Worm (Caenorhabditis elegans): ENCODE measurements around the gene sly-1.

- TF ChIP-seq elt-2 (tag; optimal IDR thresholded peaks at IDR 0.05) (no peak), unc-130 (tag; optimal IDR thresholded peaks at IDR 0.05) (no peak), nhr-77 (tag; optimal IDR thresholded peaks at IDR 0.05) (no peak), tbx-2 (tag; optimal IDR thresholded peaks at IDR 0.05) (no peak), lsy-2 (tag; optimal IDR thresholded peaks at IDR 0.05) (no peak), unc-86 (tag; optimal IDR thresholded peaks at IDR 0.05) (no peak), ztf-11 (tag; optimal IDR thresholded peaks at IDR 0.05) (no peak), efl-3 (GFP tag; optimal IDR thresholded peaks at IDR 0.05) (no peak), jun-1 (tag; optimal IDR thresholded peaks at IDR 0.05) (no peak), fos-1 (tag; optimal IDR thresholded peaks at IDR 0.05) (no peak), rnt-1 (tag; optimal IDR thresholded peaks at IDR 0.05) (no peak)
Measured at ce11 chrIII:10512570-10512969, 5.7 kb downstream of the sly-1 start.

All from whole organism, L1 larva.